Fruit fly (Drosophila melanogaster) whole organism, wandering third instar larva: ENCODE results near the gene CG33127.

Source experiments
- Abd-B ChIP-seq: fragments of >200 bp; optimal IDR thresholded peaks from 2 replicates; lab custom pipeline; 2017; ENCODE audit warnings: missing biosample characterization, missing genetic modification characterization
- CG32264 ChIP-seq: fragments of 200-800 bp; sonication (Bioruptor generic); optimal IDR thresholded peaks from 2 replicates; lab custom pipeline; 2016; ENCODE audit warnings: missing biosample characterization, missing genetic modification characterization
- Dfd ChIP-seq: fragments of >200 bp; optimal IDR thresholded peaks from 2 replicates; lab custom pipeline; 2017; ENCODE audit warnings: missing biosample characterization, missing genetic modification characterization
- Jra ChIP-seq: sonication (Bioruptor generic); optimal IDR thresholded peaks from 2 replicates; lab custom pipeline; 2016; ENCODE audit warnings: missing biosample characterization, missing genetic modification characterization
- Myc ChIP-seq: fragments of >200 bp; optimal IDR thresholded peaks from 2 replicates; lab custom pipeline; 2017
- Rel ChIP-seq, 2 experiments: fragments of 200-800 bp; sonication (Bioruptor generic) in 1 of 2; optimal IDR thresholded peaks; 2 replicates in 1 of 2; 3 replicates in 1 of 2; lab custom pipeline; 2016 to 2019; ENCODE audit warnings: mild to moderate bottlenecking in 2 of 2, missing biosample characterization in 2 of 2, missing genetic modification characterization in 2 of 2, moderate library complexity in 1 of 2
- rgr ChIP-seq: fragments of 200-800 bp; sonication (Bioruptor generic); optimal IDR thresholded peaks from 3 replicates; lab custom pipeline; 2016; ENCODE audit warnings: missing biosample characterization, mild to moderate bottlenecking, missing genetic modification characterization

- no peak for TF ChIP-seq CG32264 (GFP tag; lab: Kevin White, UChicago)
- TF ChIP-seq rgr (GFP tag; lab: Kevin White, UChicago) = no peak
- no peak for TF ChIP-seq Myc
- TF ChIP-seq Dfd = no peak
- TF ChIP-seq Rel (GFP tag; optimal IDR thresholded peaks at IDR 0.05; lab: Kevin White, UChicago) = no peak
- TF ChIP-seq Rel (tag; optimal IDR thresholded peaks at IDR 0.05; lab: Kevin White, UChicago) = no peak
- TF ChIP-seq Jra (GFP tag; lab: Kevin White, UChicago) = no peak
- no peak for TF ChIP-seq Abd-B (GFP tag; lab: Kevin White, UChicago)
Measured at dm6 chr2L:321148-321547, 753 bp upstream of the CG33127 start, which contains the start of gene CG11911.
